Fruit fly (Drosophila melanogaster) whole organism, prepupa: Measurements from ENCODE around the gene KFase.
A peak's percentile ranks its signal among the peaks of the same experiment; 100 is the strongest.

Source experiments
- Blimp-1 ChIP-seq: fragments of 200-800 bp; sonication (Bioruptor generic); optimal IDR thresholded peaks from 3 replicates; lab custom pipeline; 2017; ENCODE audit warnings: missing biosample characterization, missing genetic modification characterization, mild to moderate bottlenecking, moderate library complexity, missing genetic modification reagents
- CG10631 ChIP-seq: fragments of 200-800 bp; sonication (Bioruptor generic); optimal IDR thresholded peaks from 2 replicates; lab custom pipeline; 2016; ENCODE audit warnings: missing biosample characterization, missing genetic modification characterization
- CG10669 ChIP-seq: fragments of 200-800 bp; sonication (Bioruptor generic); optimal IDR thresholded peaks from 3 replicates; lab custom pipeline; 2018; ENCODE audit warnings: missing biosample characterization, mild to moderate bottlenecking, missing genetic modification characterization, moderate library complexity
- CG11294 ChIP-seq: fragments of 200-800 bp; sonication (Bioruptor generic); IDR thresholded peaks from 2 replicates; pipeline ENCODE4 v1.3.6; 2022; ENCODE audit warnings: missing biosample characterization, missing genetic modification characterization
- CG11762 ChIP-seq: fragments of 200-800 bp; sonication (Bioruptor generic); optimal IDR thresholded peaks from 3 replicates; lab custom pipeline; 2016; ENCODE audit warnings: missing biosample characterization, missing genetic modification characterization; ENCODE audit not compliant: insufficient read depth
- CG11902 ChIP-seq: fragments of 200-800 bp; sonication (Bioruptor generic); optimal IDR thresholded peaks from 3 replicates; lab custom pipeline; 2016; ENCODE audit warnings: missing biosample characterization, missing genetic modification characterization
- CG16779 ChIP-seq: fragments of 200-800 bp; sonication (Bioruptor generic); optimal IDR thresholded peaks from 3 replicates; lab custom pipeline; 2017; ENCODE audit warnings: missing biosample characterization, mild to moderate bottlenecking, missing genetic modification characterization
- CG3032 ChIP-seq: fragments of 200-800 bp; optimal IDR thresholded peaks from 2 replicates; lab custom pipeline; 2019; ENCODE audit warnings: missing biosample characterization, mild to moderate bottlenecking, missing genetic modification characterization, moderate library complexity
- CG32006 ChIP-seq: fragments of 200-800 bp; sonication (Bioruptor generic); optimal IDR thresholded peaks from 3 replicates; lab custom pipeline; 2017; ENCODE audit warnings: missing biosample characterization, mild to moderate bottlenecking, missing genetic modification characterization
- CG4318 ChIP-seq: fragments of 200-800 bp; sonication (Bioruptor generic); optimal IDR thresholded peaks from 3 replicates; lab custom pipeline; 2017; ENCODE audit warnings: missing biosample characterization, mild to moderate bottlenecking, missing genetic modification characterization
- CG6163 ChIP-seq: fragments of 200-800 bp; sonication (Bioruptor generic); IDR thresholded peaks from 3 replicates; pipeline ENCODE4 v1.3.6; 2022; ENCODE audit warnings: missing biosample characterization, missing genetic modification characterization
- CG6276 ChIP-seq: fragments of 200-800 bp; sonication (Bioruptor generic); optimal IDR thresholded peaks from 2 replicates; lab custom pipeline; 2017; ENCODE audit warnings: missing biosample characterization, mild to moderate bottlenecking, missing genetic modification characterization
- CG6792 ChIP-seq: fragments of 200-800 bp; sonication (Bioruptor generic); optimal IDR thresholded peaks from 3 replicates; lab custom pipeline; 2016; ENCODE audit warnings: missing biosample characterization, missing genetic modification characterization
- CG6808 ChIP-seq: fragments of 200-800 bp; sonication (Bioruptor generic); optimal IDR thresholded peaks from 3 replicates; lab custom pipeline; 2017; ENCODE audit warnings: missing biosample characterization, missing genetic modification characterization, mild to moderate bottlenecking, moderate library complexity, missing genetic modification reagents
- CG6854 ChIP-seq: fragments of 200-800 bp; sonication (Bioruptor generic); optimal IDR thresholded peaks from 2 replicates; lab custom pipeline; 2017; ENCODE audit warnings: missing biosample characterization, mild to moderate bottlenecking, missing genetic modification characterization
- CG7368 ChIP-seq: fragments of 200-800 bp; sonication (Bioruptor generic); optimal IDR thresholded peaks from 3 replicates; lab custom pipeline; 2016; ENCODE audit warnings: missing biosample characterization, missing genetic modification characterization
- CG8119 ChIP-seq: fragments of 200-800 bp; sonication (Bioruptor generic); IDR thresholded peaks from 3 replicates; pipeline ENCODE4 v1.3.6; 2022; ENCODE audit warnings: missing biosample characterization, missing genetic modification characterization
- CG8319 ChIP-seq: fragments of 200-800 bp; sonication (Bioruptor generic); optimal IDR thresholded peaks from 3 replicates; lab custom pipeline; 2016; ENCODE audit warnings: missing biosample characterization, missing genetic modification characterization
- CG8632 ChIP-seq: fragments of 200-800 bp; sonication (Bioruptor generic); optimal IDR thresholded peaks from 3 replicates; lab custom pipeline; 2016; ENCODE audit warnings: missing biosample characterization, missing genetic modification characterization
- CG9139 ChIP-seq: fragments of 200-800 bp; sonication (Bioruptor generic); optimal IDR thresholded peaks from 3 replicates; lab custom pipeline; 2017; ENCODE audit warnings: missing biosample characterization, mild to moderate bottlenecking, missing genetic modification characterization
- Eip78C ChIP-seq: fragments of 200-800 bp; sonication (Bioruptor generic); peaks from one replicate; lab custom pipeline; 2016; ENCODE audit warnings: missing biosample characterization, missing genetic modification characterization
- Ets21C ChIP-seq: fragments of 200-800 bp; sonication (Bioruptor generic); optimal IDR thresholded peaks from 3 replicates; lab custom pipeline; 2016; ENCODE audit warnings: missing biosample characterization, missing genetic modification characterization
- Ets96B ChIP-seq: fragments of 200-800 bp; optimal IDR thresholded peaks from 2 replicates; lab custom pipeline; 2019; ENCODE audit warnings: missing biosample characterization, mild to moderate bottlenecking, missing genetic modification characterization, moderate library complexity
- Gug ChIP-seq: fragments of 200-800 bp; sonication (Bioruptor generic); IDR thresholded peaks from 2 replicates; pipeline ENCODE4 v1.3.6; 2022; ENCODE audit warnings: missing biosample characterization, missing genetic modification characterization
- Hr39 ChIP-seq: fragments of 200-800 bp; sonication (Bioruptor generic); optimal IDR thresholded peaks from 2 replicates; lab custom pipeline; 2016; ENCODE audit warnings: missing biosample characterization, missing genetic modification characterization
- Hr4 ChIP-seq: fragments of 200-800 bp; sonication (Bioruptor generic); optimal IDR thresholded peaks from 3 replicates; lab custom pipeline; 2016; ENCODE audit warnings: missing biosample characterization, missing genetic modification characterization
- Lpt ChIP-seq: fragments of 200-800 bp; sonication (Bioruptor generic); optimal IDR thresholded peaks from 3 replicates; lab custom pipeline; 2016; ENCODE audit warnings: missing biosample characterization, missing genetic modification characterization
- Met ChIP-seq: fragments of 200-800 bp; sonication (Bioruptor generic); optimal IDR thresholded peaks from 3 replicates; lab custom pipeline; 2016; ENCODE audit warnings: missing biosample characterization, missing genetic modification characterization
- OdsH ChIP-seq: fragments of 200-800 bp; sonication (Bioruptor generic); optimal IDR thresholded peaks from 3 replicates; lab custom pipeline; 2016; ENCODE audit warnings: missing biosample characterization, missing genetic modification characterization
- Sox102F ChIP-seq: fragments of 200-800 bp; sonication (Bioruptor generic); optimal IDR thresholded peaks from 2 replicates; lab custom pipeline; 2016; ENCODE audit warnings: missing biosample characterization, mild to moderate bottlenecking, missing genetic modification characterization
- Sox14 ChIP-seq: fragments of 200-800 bp; sonication (Bioruptor generic); optimal IDR thresholded peaks from 3 replicates; lab custom pipeline; 2016; ENCODE audit warnings: missing biosample characterization, missing genetic modification characterization
- Sox15 ChIP-seq: fragments of 200-800 bp; sonication (Bioruptor generic); optimal IDR thresholded peaks from 3 replicates; lab custom pipeline; 2016; ENCODE audit warnings: missing biosample characterization, missing genetic modification characterization
- achi ChIP-seq: fragments of 200-800 bp; sonication (Bioruptor generic); optimal IDR thresholded peaks from 3 replicates; lab custom pipeline; 2016; ENCODE audit warnings: missing biosample characterization, missing genetic modification characterization
- acj6 ChIP-seq: fragments of 200-800 bp; sonication (Bioruptor generic); optimal IDR thresholded peaks from 3 replicates; lab custom pipeline; 2016; ENCODE audit warnings: missing biosample characterization, missing genetic modification characterization
- dsx ChIP-seq: fragments of 200-800 bp; optimal IDR thresholded peaks from 3 replicates; lab custom pipeline; 2019; ENCODE audit warnings: missing biosample characterization, mild to moderate bottlenecking, missing genetic modification characterization, moderate library complexity; ENCODE audit not compliant: poor library complexity, severe bottlenecking
- eg ChIP-seq: fragments of 200-800 bp; sonication (Bioruptor generic); IDR thresholded peaks from 3 replicates; pipeline ENCODE4 v1.3.6; 2022; ENCODE audit warnings: missing biosample characterization, missing genetic modification characterization
- esn ChIP-seq: fragments of 200-800 bp; sonication (Bioruptor generic); optimal IDR thresholded peaks from 2 replicates; lab custom pipeline; 2016; ENCODE audit warnings: missing biosample characterization, mild to moderate bottlenecking, missing genetic modification characterization, moderate library complexity
- fd59A ChIP-seq: fragments of 200-800 bp; sonication (Bioruptor generic); optimal IDR thresholded peaks from 2 replicates; lab custom pipeline; 2017; ENCODE audit warnings: missing biosample characterization, mild to moderate bottlenecking, missing genetic modification characterization, missing genetic modification reagents
- fd85E ChIP-seq: fragments of 200-800 bp; sonication (Bioruptor generic); optimal IDR thresholded peaks from 3 replicates; lab custom pipeline; 2016; ENCODE audit warnings: missing biosample characterization, missing genetic modification characterization
- fkh ChIP-seq: fragments of 200-800 bp; sonication (Bioruptor generic); optimal IDR thresholded peaks from 3 replicates; lab custom pipeline; 2017; ENCODE audit warnings: missing biosample characterization, mild to moderate bottlenecking, missing genetic modification characterization, moderate library complexity
- lz ChIP-seq: fragments of 200-800 bp; sonication (Bioruptor generic); optimal IDR thresholded peaks from 3 replicates; lab custom pipeline; 2016; ENCODE audit warnings: missing biosample characterization, missing genetic modification characterization
- net ChIP-seq: fragments of 200-800 bp; sonication (Bioruptor generic); optimal IDR thresholded peaks from 3 replicates; lab custom pipeline; 2016; ENCODE audit warnings: missing biosample characterization, missing genetic modification characterization
- pdm3 ChIP-seq: fragments of 200-800 bp; sonication (Bioruptor generic); optimal IDR thresholded peaks from 3 replicates; lab custom pipeline; 2016; ENCODE audit warnings: missing biosample characterization, missing genetic modification characterization
- salr ChIP-seq, 2 experiments: fragments of 200-800 bp; sonication (Bioruptor generic); optimal IDR thresholded peaks; 3 replicates each; lab custom pipeline; 2016 to 2018; ENCODE audit warnings: missing biosample characterization in 2 of 2, missing genetic modification characterization in 2 of 2, mild to moderate bottlenecking in 1 of 2
- spab ChIP-seq: fragments of 200-800 bp; sonication (Bioruptor generic); optimal IDR thresholded peaks from 2 replicates; lab custom pipeline; 2017; ENCODE audit warnings: missing biosample characterization, mild to moderate bottlenecking, missing genetic modification characterization, missing genetic modification reagents
- ss ChIP-seq, 2 experiments: fragments of 200-800 bp; sonication (Bioruptor generic); optimal IDR thresholded peaks; 2 replicates in 1 of 2; 3 replicates in 1 of 2; lab custom pipeline; 2017 to 2018; ENCODE audit warnings: mild to moderate bottlenecking in 2 of 2, missing biosample characterization in 2 of 2, missing genetic modification characterization in 2 of 2, moderate library complexity in 1 of 2
- svp ChIP-seq: fragments of 200-800 bp; sonication (Bioruptor generic); peaks from one replicate; lab custom pipeline; 2016; ENCODE audit warnings: missing biosample characterization, missing genetic modification characterization
- topi ChIP-seq: fragments of 200-800 bp; sonication (Bioruptor generic); optimal IDR thresholded peaks from 3 replicates; lab custom pipeline; 2016; ENCODE audit warnings: missing biosample characterization, missing genetic modification characterization
- vri ChIP-seq: fragments of 200-800 bp; sonication (Bioruptor generic); optimal IDR thresholded peaks from 3 replicates; lab custom pipeline; 2016; ENCODE audit warnings: missing biosample characterization, mild to moderate bottlenecking, missing genetic modification characterization

Gene KFase

dm6 chr2L:6457583-6457982 is 31.0 kb downstream of the KFase start:
- TF ChIP-seq CG4318 (GFP tag; lab: Kevin White, UChicago) (no peak), Sox14 (GFP tag; lab: Kevin White, UChicago) (peak; percentile 24), svp (GFP tag; lab: Kevin White, UChicago) (peak; percentile 97)

- TF ChIP-seq fd59A (GFP tag; lab: Kevin White, UChicago) (no peak), CG11902 (GFP tag; lab: Kevin White, UChicago) (peak; percentile 65), CG8632 (GFP tag; lab: Kevin White, UChicago) (peak; percentile 10), Eip78C (GFP tag; lab: Kevin White, UChicago) (peak; percentile 85), CG11762 (peak; percentile 36), CG32006 (peak; percentile 50), CG8119 (GFP tag; lab: Robert Waterston, UW) (no peak), CG6276 (no peak), Met (peak; percentile 17), Sox14 (GFP tag; lab: Kevin White, UChicago) (peak; percentile 55), spab (GFP tag; lab: Kevin White, UChicago) (no peak), Hr39 (GFP tag; lab: Kevin White, UChicago) (peak; percentile 67), lz (GFP tag; lab: Kevin White, UChicago) (peak; percentile 57), CG9139 (GFP tag; lab: Kevin White, UChicago) (no peak), CG7368 (GFP tag; lab: Kevin White, UChicago) (no peak), CG10631 (GFP tag; lab: Kevin White, UChicago) (no peak), eg (GFP tag; lab: Robert Waterston, UW) (no peak), Ets96B (peak; percentile 34), ss (GFP tag; optimal IDR thresholded peaks at IDR 0.05; lab: Kevin White, UChicago) (no peak), Sox15 (GFP tag; lab: Kevin White, UChicago) (peak; percentile 64), Blimp-1 (GFP tag; lab: Kevin White, UChicago) (no peak), achi (GFP tag; lab: Kevin White, UChicago) (peak; percentile 37), fkh (GFP tag; lab: Kevin White, UChicago) (no peak), OdsH (GFP tag; lab: Kevin White, UChicago) (peak; percentile 66), Gug (GFP tag; lab: Robert Waterston, UW) (peak; percentile 32; the same call in 1 of the 2 replicates), CG3032 (tag; lab: Kevin White, UChicago) (peak; percentile 58), Ets21C (peak; percentile 63), Hr4 (GFP tag; lab: Kevin White, UChicago) (peak; percentile 63), pdm3 (GFP tag; lab: Kevin White, UChicago) (peak; percentile 63), salr (GFP tag; optimal IDR thresholded peaks at IDR 0.05; lab: Kevin White, UChicago) (no peak), Sox102F (GFP tag; lab: Kevin White, UChicago) (no peak), Lpt (no peak), CG8319 (GFP tag; lab: Kevin White, UChicago) (peak; percentile 7), CG16779 (no peak), svp (GFP tag; lab: Kevin White, UChicago) (peak; percentile 72), CG10669 (GFP tag; lab: Kevin White, UChicago) (peak; percentile 36), CG6808 (GFP tag; lab: Kevin White, UChicago) (peak; percentile 11), esn (peak; percentile 59), dsx (GFP tag; lab: Kevin White, UChicago) (peak; percentile 2), vri (GFP tag; lab: Kevin White, UChicago) (no peak), CG6163 (GFP tag; lab: Robert Waterston, UW) (peak; percentile 52), net (GFP tag; lab: Kevin White, UChicago) (peak; percentile 3), CG11294 (GFP tag; lab: Robert Waterston, UW) (no peak; the same call in 1 of the 2 replicates), topi (GFP tag; lab: Kevin White, UChicago) (peak; percentile 37), CG6854 (no peak), CG6792 (peak; percentile 7), acj6 (peak; percentile 60), fd85E (GFP tag; lab: Kevin White, UChicago) (no peak)
These were observed 32.5 kb downstream of the KFase start, which contains the start of gene frj for dm6 chr2L:6455955-6456599. Gene frj, plus strand, starts transcription at chr2L:6456052.
